Fruit fly (Drosophila melanogaster): ENCODE measurements around the gene NijC.

DNA sequence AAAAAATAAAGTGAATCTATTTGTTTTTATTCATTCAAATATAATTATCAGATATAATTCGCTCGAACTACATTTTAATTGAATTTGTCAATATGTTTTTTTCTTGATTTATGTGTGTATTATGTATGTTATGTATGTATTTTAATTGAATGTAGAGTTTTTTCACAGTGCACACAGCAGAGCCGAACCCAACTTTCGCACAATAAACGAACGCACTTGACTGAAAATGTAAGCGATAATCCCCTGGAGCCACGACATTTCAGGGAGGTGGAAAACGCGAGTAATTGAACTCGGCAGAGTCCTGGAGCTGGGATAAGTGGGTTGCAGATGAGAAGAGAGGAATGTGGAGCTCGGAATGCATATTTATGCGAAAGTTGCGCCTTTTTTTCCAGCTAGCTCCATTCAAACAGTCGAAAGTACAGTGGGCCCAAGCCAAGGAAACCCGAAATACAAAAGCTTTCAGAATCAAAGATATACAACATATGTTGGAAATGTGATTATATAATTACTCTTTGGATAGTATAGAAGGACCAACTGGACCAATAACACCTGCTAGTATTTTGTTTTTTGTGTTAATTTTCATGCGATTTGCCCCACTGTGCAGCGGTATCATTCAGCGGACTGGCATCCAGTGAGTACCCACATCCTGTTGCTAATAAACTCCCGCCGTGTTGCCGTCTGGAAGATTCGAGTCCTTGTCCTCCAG, 33.2 kb downstream of the NijC start:
- TF ChIP-seq CTCF (optimal IDR thresholded peaks at IDR 0.05), result no peak
- no peak for TF ChIP-seq CG8478 (optimal IDR thresholded peaks at IDR 0.05)

All from S2 (cell line).